Fruit fly (Drosophila melanogaster) whole organism: ENCODE measurements around the gene Pis.

Source experiments
- CG8478 ChIP-seq: fragments of >200 bp; optimal IDR thresholded peaks from 2 replicates; lab custom pipeline; 2018; ENCODE audit warnings: inconsistent platforms
- Dll ChIP-seq: fragments of >200 bp; optimal IDR thresholded peaks from 2 replicates; lab custom pipeline; 2017
- EcR ChIP-seq, 2 experiments: fragments of >200 bp; optimal IDR thresholded peaks; 2 replicates each; lab custom pipeline; 2017; ENCODE audit warnings: missing biosample characterization in 2 of 2, missing genetic modification characterization in 2 of 2, missing genetic modification reagents in 2 of 2
- pan ChIP-seq: fragments of >200 bp; optimal IDR thresholded peaks from 2 replicates; lab custom pipeline; 2017
- psq ChIP-seq: fragments of >200 bp; optimal IDR thresholded peaks from 2 replicates; lab custom pipeline; 2017
- usp ChIP-seq: fragments of >200 bp; optimal IDR thresholded peaks from 2 replicates; lab custom pipeline; 2017; ENCODE audit warnings: missing biosample characterization, missing genetic modification characterization, mixed read lengths

Pis gene

DNA sequence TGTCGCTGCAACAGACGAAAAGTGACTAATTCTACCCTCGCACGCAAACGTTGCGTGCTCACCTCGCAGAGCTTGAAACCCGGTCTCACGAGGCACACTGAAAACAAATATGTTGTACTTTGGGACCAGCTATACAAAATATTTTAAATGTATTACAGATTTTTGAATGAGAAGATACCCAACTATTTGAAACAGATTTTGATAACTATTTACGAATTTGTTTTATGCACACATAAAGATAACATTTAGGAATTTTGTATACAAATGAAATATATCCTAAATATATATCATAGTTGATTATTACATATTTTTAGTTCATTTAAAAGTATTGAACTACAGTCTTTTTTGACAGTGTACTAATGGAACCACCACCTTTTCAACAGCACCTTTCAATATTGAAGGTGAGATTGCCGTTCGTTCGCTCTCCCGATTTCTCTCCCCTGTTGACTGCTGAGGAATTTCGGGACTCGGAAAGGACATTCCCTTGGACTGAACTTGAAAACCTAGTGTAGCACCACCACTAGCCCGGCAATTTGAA, 32.5 kb downstream of the Pis start, which contains the start of gene CG15646:
CG15646 (minus strand) TSS at position 4 of the 538 bp plus-strand sequence.
- TF ChIP-seq Dll = no peak
- TF ChIP-seq EcR (GFP tag; optimal IDR thresholded peaks at IDR 0.05; lab: Kevin White, UChicago) = no peak
- TF ChIP-seq CG8478 = no peak
- TF ChIP-seq pan (lab: Kevin White, UChicago) = no peak
- TF ChIP-seq psq (lab: Kevin White, UChicago) = no peak
- no peak for TF ChIP-seq usp (GFP tag; lab: Kevin White, UChicago)

DNA sequence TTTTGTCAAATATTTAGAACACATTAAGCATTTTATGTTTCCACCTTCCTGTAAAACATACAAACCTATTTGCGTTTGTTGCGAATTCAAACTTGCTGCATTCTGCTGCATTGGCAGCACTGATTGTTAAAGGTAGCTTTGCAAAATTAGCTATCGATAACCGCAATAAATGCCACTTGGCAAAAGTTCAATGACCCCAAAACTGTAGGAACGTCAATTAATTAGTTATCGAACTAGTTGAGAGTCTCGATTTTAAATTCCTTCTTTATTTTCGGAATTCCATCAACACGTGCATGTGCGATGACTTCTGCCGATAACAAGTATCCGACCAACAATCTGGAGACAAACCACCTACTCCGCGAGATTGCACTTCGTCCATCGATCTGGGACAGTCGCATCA, 41.3 kb downstream of the Pis start, which contains the start of gene CG8119:
CG8119 (plus strand) TSS at position 301 of the 400 bp plus-strand sequence.
- TF ChIP-seq usp (GFP tag; lab: Kevin White, UChicago) (no peak), Dll (no peak)

DNA sequence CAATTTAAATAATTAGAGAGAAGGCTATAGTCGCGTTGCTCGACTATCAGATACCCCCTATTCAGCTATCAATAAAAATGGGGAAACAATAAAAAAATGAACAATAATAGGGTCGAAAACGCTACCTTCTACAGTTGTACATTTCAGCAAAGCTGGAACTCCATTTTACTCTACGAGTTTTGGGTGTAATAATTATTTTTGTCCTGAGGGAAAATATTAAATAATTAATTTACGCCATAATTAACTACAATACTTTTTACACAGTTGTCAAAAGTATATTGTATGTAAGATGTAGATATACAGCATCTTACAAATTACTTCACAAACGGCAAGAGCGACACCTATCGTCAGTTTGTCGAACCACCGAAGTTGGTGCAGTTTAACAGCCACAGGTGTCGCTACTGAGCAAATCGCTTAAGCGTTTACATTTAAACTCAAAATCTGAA, 50.2 kb downstream of the Pis start:
- no peak for TF ChIP-seq Dll
- no peak for TF ChIP-seq usp (GFP tag; lab: Kevin White, UChicago)
- TF ChIP-seq pan (lab: Kevin White, UChicago) = no peak
- TF ChIP-seq psq (lab: Kevin White, UChicago) = no peak
- TF ChIP-seq EcR (GFP tag; optimal IDR thresholded peaks at IDR 0.05; lab: Kevin White, UChicago) = no peak
- TF ChIP-seq CG8478 = no peak

DNA sequence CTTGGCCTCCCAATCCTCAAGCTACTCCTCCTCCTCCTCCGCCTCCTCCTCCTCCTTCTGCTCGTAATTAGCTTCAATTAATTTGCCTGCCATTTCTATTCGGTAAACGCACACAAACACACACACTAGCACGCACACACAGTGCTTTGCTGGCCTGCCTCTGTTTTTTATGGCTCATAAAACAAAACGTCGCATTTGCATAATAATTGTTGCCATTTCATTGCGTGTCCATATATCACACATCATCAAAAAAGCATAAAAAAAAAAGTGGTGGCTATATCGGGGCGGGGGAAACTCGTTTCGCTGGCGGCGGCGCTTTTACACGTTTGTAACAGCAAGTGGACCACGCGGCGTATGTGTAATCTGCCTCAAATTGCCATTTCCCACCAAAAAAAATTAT, 52.0 kb downstream of the Pis start:
- no peak for TF ChIP-seq psq (lab: Kevin White, UChicago)
- no peak for TF ChIP-seq CG8478
- TF ChIP-seq pan (lab: Kevin White, UChicago) = no peak
- no peak for TF ChIP-seq EcR (GFP tag; optimal IDR thresholded peaks at IDR 0.05; lab: Kevin White, UChicago)
- no peak for TF ChIP-seq usp (GFP tag; lab: Kevin White, UChicago)
- no peak for TF ChIP-seq Dll
